Worm (Caenorhabditis elegans): ENCODE results near the gene Y67D2.5.

Y67D2.5 gene

DNA sequence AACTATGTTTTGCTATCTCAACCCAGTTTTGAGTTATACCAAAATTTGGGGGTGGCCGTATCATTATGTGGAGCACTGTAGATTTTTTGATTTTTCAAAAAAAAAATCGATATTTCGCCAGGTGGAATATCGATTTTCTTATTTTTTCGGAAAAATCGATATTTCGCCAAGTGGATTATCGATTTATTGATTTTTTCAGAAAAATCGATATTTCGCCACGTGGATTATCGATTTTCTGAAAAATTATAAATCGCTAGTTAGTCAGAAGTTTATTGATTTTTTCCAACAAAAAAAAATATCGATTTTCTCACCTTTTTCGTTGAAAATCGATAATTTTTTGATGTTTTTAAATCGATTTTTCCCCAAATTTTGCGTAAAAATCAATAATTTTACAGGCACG, 40.1 kb upstream of the Y67D2.5 start:
- TF ChIP-seq dox-1 (GFP tag; IDR thresholded peaks at IDR 0.05), result no peak
- TF ChIP-seq D2030.7 (GFP tag; IDR thresholded peaks at IDR 0.05), result no peak
- no peak for TF ChIP-seq Y53G8AR.9 (GFP tag; conservative IDR thresholded peaks at IDR 0.05)
- TF ChIP-seq F33H1.4 (GFP tag; IDR thresholded peaks at IDR 0.05), result no peak
- no peak for TF ChIP-seq madf-8 (GFP tag; conservative IDR thresholded peaks at IDR 0.05)
- TF ChIP-seq ceh-91 (GFP tag; IDR thresholded peaks at IDR 0.05), result no peak
- TF ChIP-seq rpc-1 (optimal IDR thresholded peaks at IDR 0.05), result no peak
- no peak for TF ChIP-seq rpc-1 (tag; optimal IDR thresholded peaks at IDR 0.05)
- TF ChIP-seq somi-1 (GFP tag; optimal IDR thresholded peaks at IDR 0.05), result no peak
- TF ChIP-seq T26A5.8 (tag; optimal IDR thresholded peaks at IDR 0.05), result no peak
- no peak for TF ChIP-seq nhr-90 (tag; optimal IDR thresholded peaks at IDR 0.05)
- no peak for TF ChIP-seq let-526 (GFP tag; IDR thresholded peaks at IDR 0.05)
- no peak for TF ChIP-seq madf-6 (GFP tag; IDR thresholded peaks at IDR 0.05)
- no peak for TF ChIP-seq C17E4.6 (GFP tag; IDR thresholded peaks at IDR 0.05)
- TF ChIP-seq rec-8 (tag; optimal IDR thresholded peaks at IDR 0.05), result no peak

ce11 chrIII:1579001-1579400, 39.0 kb upstream of the Y67D2.5 start:
- no peak for TF ChIP-seq Y79H2A.3 (GFP tag; conservative IDR thresholded peaks at IDR 0.05)
- no peak for TF ChIP-seq nfyb-1 (GFP tag; IDR thresholded peaks at IDR 0.05)
- TF ChIP-seq Y56A3A.18 (GFP tag; IDR thresholded peaks at IDR 0.05), result no peak
- TF ChIP-seq zfh-2 (GFP tag; conservative IDR thresholded peaks at IDR 0.05), result peak; percentile 54; the same call in 1 of the 2 replicates
- no peak for TF ChIP-seq tlf-1 (GFP tag; optimal IDR thresholded peaks at IDR 0.05)
- TF ChIP-seq lin-54 (GFP tag; optimal IDR thresholded peaks at IDR 0.05), result no peak
- TF ChIP-seq ceh-79 (tag; optimal IDR thresholded peaks at IDR 0.05), result no peak

ce11 chrIII:1578566-1578965, 38.5 kb upstream of the Y67D2.5 start:
- TF ChIP-seq Y79H2A.3 (GFP tag; conservative IDR thresholded peaks at IDR 0.05) (no peak), unc-130 (GFP tag; optimal IDR thresholded peaks at IDR 0.05) (no peak), snpc-1.3 (tag; optimal IDR thresholded peaks at IDR 0.05; ENCODE audit: insufficient read depth) (no peak), rec-8 (tag; optimal IDR thresholded peaks at IDR 0.05) (no peak), ceh-40 (GFP tag; IDR thresholded peaks at IDR 0.05) (no peak), F57A8.1 (GFP tag; optimal IDR thresholded peaks at IDR 0.05) (no peak), die-1 (tag; optimal IDR thresholded peaks at IDR 0.05) (no peak), nhr-80 (tag; optimal IDR thresholded peaks at IDR 0.05) (no peak), bed-2 (GFP tag; IDR thresholded peaks at IDR 0.05) (no peak), tlf-1 (GFP tag; optimal IDR thresholded peaks at IDR 0.05) (no peak), B0035.1 (tag; optimal IDR thresholded peaks at IDR 0.05) (no peak), cebp-1 (GFP tag; IDR thresholded peaks at IDR 0.05) (no peak), cebp-1 (tag; optimal IDR thresholded peaks at IDR 0.05) (no peak), attf-5 (GFP tag; optimal IDR thresholded peaks at IDR 0.05) (no peak), C17E4.6 (GFP tag; IDR thresholded peaks at IDR 0.05) (no peak), Y53G8AR.9 (GFP tag; conservative IDR thresholded peaks at IDR 0.05) (no peak), ztf-6 (GFP tag; IDR thresholded peaks at IDR 0.05) (no peak), ceh-79 (tag; optimal IDR thresholded peaks at IDR 0.05) (no peak), T07F8.4 (tag; optimal IDR thresholded peaks at IDR 0.05) (no peak), ama-1 (optimal IDR thresholded peaks at IDR 0.05) (no peak), ama-1 (GFP tag; optimal IDR thresholded peaks at IDR 0.05) (no peak), ztf-25 (GFP tag; IDR thresholded peaks at IDR 0.05) (no peak)

Measured in whole organism, young adult.